Fruit fly (Drosophila melanogaster) whole organism, embryonic: ENCODE data around the gene Cht6.

Experiments
- ATbp ChIP-seq: fragments of 200-800 bp; sonication (Bioruptor generic); optimal IDR thresholded peaks from 2 replicates; lab custom pipeline; 2017; ENCODE audit warnings: missing biosample characterization, mild to moderate bottlenecking, missing genetic modification characterization, missing genetic modification reagents
- Asciz ChIP-seq: fragments of 200-800 bp; sonication (Bioruptor generic); optimal IDR thresholded peaks from 2 replicates; lab custom pipeline; 2017; ENCODE audit warnings: missing biosample characterization, mild to moderate bottlenecking, missing genetic modification characterization, missing genetic modification reagents
- Awh ChIP-seq: fragments of 200-800 bp; sonication (Bioruptor generic); IDR thresholded peaks from 2 replicates; pipeline ENCODE4, ENCODE4 v1.3.6; 2022; ENCODE audit warnings: missing biosample characterization, missing genetic modification characterization
- Bteb2 ChIP-seq: fragments of 200-800 bp; sonication (Bioruptor generic); optimal IDR thresholded peaks from 2 replicates; lab custom pipeline; 2016; ENCODE audit warnings: missing biosample characterization, missing genetic modification characterization
- CG10209 ChIP-seq: fragments of 200-800 bp; sonication (Bioruptor generic); optimal IDR thresholded peaks from 3 replicates; lab custom pipeline; 2017; ENCODE audit warnings: missing biosample characterization, mild to moderate bottlenecking, missing genetic modification characterization, missing genetic modification reagents
- CG11695 ChIP-seq: fragments of 200-800 bp; sonication (Bioruptor generic); IDR thresholded peaks from 3 replicates; pipeline ENCODE4 v1.3.6; 2022; ENCODE audit warnings: missing biosample characterization, missing genetic modification characterization
- CG12155 ChIP-seq: fragments of 200-800 bp; sonication (Bioruptor generic); optimal IDR thresholded peaks from 3 replicates; lab custom pipeline; 2016; ENCODE audit warnings: missing biosample characterization, missing genetic modification characterization
- CG14441 ChIP-seq: fragments of 200-800 bp; sonication (Bioruptor generic); IDR thresholded peaks from 2 replicates; pipeline ENCODE4 v1.3.6; 2022; ENCODE audit warnings: missing biosample characterization, missing genetic modification characterization
- CG14710 ChIP-seq: fragments of 200-800 bp; sonication (Bioruptor generic); optimal IDR thresholded peaks from 3 replicates; lab custom pipeline; 2019; ENCODE audit warnings: missing biosample characterization, mild to moderate bottlenecking, missing genetic modification characterization, moderate library complexity
- CG15269 ChIP-seq: fragments of 200-800 bp; sonication (Bioruptor generic); optimal IDR thresholded peaks from 2 replicates; lab custom pipeline; 2018; ENCODE audit warnings: missing biosample characterization, mild to moderate bottlenecking, missing genetic modification characterization, moderate library complexity
- CG17186 ChIP-seq: fragments of 200-800 bp; sonication (Bioruptor generic); optimal IDR thresholded peaks from 3 replicates; lab custom pipeline; 2017; ENCODE audit warnings: missing biosample characterization, missing genetic modification reagents, missing genetic modification characterization
- CG18011 ChIP-seq: fragments of 200-800 bp; sonication (Bioruptor generic); optimal IDR thresholded peaks from 2 replicates; lab custom pipeline; 2017; ENCODE audit warnings: missing biosample characterization, missing genetic modification characterization, mild to moderate bottlenecking, moderate library complexity, missing genotype
- CG6272 ChIP-seq: fragments of 200-800 bp; sonication (Bioruptor generic); IDR thresholded peaks from 2 replicates; pipeline ENCODE4 v1.3.6; 2022; ENCODE audit warnings: missing biosample characterization, missing genetic modification characterization
- CG6765 ChIP-seq: fragments of 200-800 bp; sonication (Bioruptor generic); optimal IDR thresholded peaks from 3 replicates; lab custom pipeline; 2017; ENCODE audit warnings: missing biosample characterization, mild to moderate bottlenecking, missing genetic modification characterization
- CG7271 ChIP-seq: fragments of 200-800 bp; sonication (Bioruptor generic); optimal IDR thresholded peaks from 2 replicates; lab custom pipeline; 2018; ENCODE audit warnings: missing biosample characterization, mild to moderate bottlenecking, missing genetic modification characterization, moderate library complexity
- CG7556 ChIP-seq: fragments of 200-800 bp; sonication (Bioruptor generic); optimal IDR thresholded peaks from 2 replicates; lab custom pipeline; 2017; ENCODE audit warnings: missing biosample characterization, mild to moderate bottlenecking, missing genetic modification characterization
- CG8089 ChIP-seq: fragments of 200-800 bp; sonication (Bioruptor generic); optimal IDR thresholded peaks from 3 replicates; lab custom pipeline; 2016; ENCODE audit warnings: missing biosample characterization, missing genetic modification characterization
- D19A ChIP-seq: fragments of 200-800 bp; optimal IDR thresholded peaks from 3 replicates; lab custom pipeline; 2019; ENCODE audit warnings: missing biosample characterization, mild to moderate bottlenecking, missing genetic modification characterization, moderate library complexity
- Gug ChIP-seq: fragments of 200-800 bp; sonication (Bioruptor generic); IDR thresholded peaks from 4 replicates; pipeline ENCODE4 v1.3.6; 2022; ENCODE audit warnings: missing biosample characterization, missing genetic modification characterization
- HHEX ChIP-seq: fragments of 200-800 bp; sonication (Bioruptor generic); optimal IDR thresholded peaks from 3 replicates; lab custom pipeline; 2017; ENCODE audit warnings: missing biosample characterization, mild to moderate bottlenecking, missing genetic modification characterization, missing genetic modification reagents
- HLH4C ChIP-seq: fragments of 200-800 bp; sonication (Bioruptor generic); IDR thresholded peaks from 3 replicates; pipeline ENCODE4 v1.3.6; 2022; ENCODE audit warnings: missing biosample characterization, missing genetic modification characterization; ENCODE audit not compliant: partially characterized antibody
- Hmr ChIP-seq: fragments of 200-800 bp; sonication (Bioruptor generic); optimal IDR thresholded peaks from 3 replicates; lab custom pipeline; 2017; ENCODE audit warnings: mild to moderate bottlenecking, missing biosample characterization, missing genetic modification reagents, missing genetic modification characterization
- Hr3 ChIP-seq: fragments of 200-800 bp; sonication (Bioruptor generic); optimal IDR thresholded peaks from 3 replicates; lab custom pipeline; 2016; ENCODE audit warnings: missing biosample characterization, missing genetic modification characterization
- Hr51 ChIP-seq, 2 experiments: fragments of 200-800 bp; sonication (Bioruptor generic); optimal IDR thresholded peaks; 2 replicates in 1 of 2; 3 replicates in 1 of 2; lab custom pipeline; 2016 to 2018; ENCODE audit warnings: missing biosample characterization in 2 of 2, missing genetic modification characterization in 2 of 2, mild to moderate bottlenecking in 1 of 2, moderate library complexity in 1 of 2
- Med ChIP-seq: fragments of 200-800 bp; sonication (Bioruptor generic); peaks from one replicate; lab custom pipeline; 2016; ENCODE audit warnings: missing biosample characterization, missing genetic modification characterization, mild to moderate bottlenecking, inconsistent platforms, moderate library complexity
- Mes4 ChIP-seq: fragments of 200-800 bp; sonication (Bioruptor generic); optimal IDR thresholded peaks from 2 replicates; lab custom pipeline; 2016; ENCODE audit warnings: missing biosample characterization, missing genetic modification characterization
- NFAT ChIP-seq: fragments of 200-800 bp; sonication (Bioruptor generic); IDR thresholded peaks from 2 replicates; pipeline ENCODE4 v1.3.6; 2022; ENCODE audit warnings: missing biosample characterization, missing genetic modification characterization
- Oli ChIP-seq: fragments of 200-800 bp; sonication (Bioruptor generic); optimal IDR thresholded peaks from 2 replicates; lab custom pipeline; 2018; ENCODE audit warnings: missing biosample characterization, mild to moderate bottlenecking, missing genetic modification characterization, moderate library complexity
- Poxn ChIP-seq: fragments of 200-800 bp; sonication (Bioruptor generic); IDR thresholded peaks from 2 replicates; pipeline ENCODE4 v1.3.6; 2022; ENCODE audit warnings: missing biosample characterization, missing genetic modification characterization
- Rfx ChIP-seq: fragments of 200-800 bp; sonication (Bioruptor generic); IDR thresholded peaks from 2 replicates; pipeline ENCODE4 v1.3.6; 2022; ENCODE audit warnings: missing biosample characterization, missing genetic modification characterization
- Side ChIP-seq: fragments of 200-800 bp; sonication (Bioruptor generic); optimal IDR thresholded peaks from 2 replicates; lab custom pipeline; 2016; ENCODE audit warnings: missing biosample characterization, missing genetic modification characterization
- Xrp1 ChIP-seq: fragments of 200-800 bp; sonication (Bioruptor generic); IDR thresholded peaks from 2 replicates; pipeline ENCODE4 v1.3.6; 2022; ENCODE audit warnings: missing biosample characterization, missing genetic modification characterization
- amos ChIP-seq: fragments of 200-800 bp; sonication (Bioruptor generic); IDR thresholded peaks from 2 replicates; pipeline ENCODE4 v1.3.6; 2022; ENCODE audit warnings: missing biosample characterization, missing genetic modification characterization; ENCODE audit not compliant: partially characterized antibody
- ase ChIP-seq: fragments of 200-800 bp; sonication (Bioruptor generic); IDR thresholded peaks from 3 replicates; pipeline ENCODE4 v1.3.6; 2022; ENCODE audit warnings: missing biosample characterization, missing genetic modification characterization
- bigmax ChIP-seq: fragments of 200-800 bp; sonication (Bioruptor generic); optimal IDR thresholded peaks from 2 replicates; lab custom pipeline; 2018; ENCODE audit warnings: missing biosample characterization, mild to moderate bottlenecking, missing genetic modification characterization
- br ChIP-seq: fragments of >200 bp; optimal IDR thresholded peaks from 2 replicates; lab custom pipeline; 2017
- caup ChIP-seq: fragments of 200-800 bp; sonication (Bioruptor generic); optimal IDR thresholded peaks from 3 replicates; lab custom pipeline; 2017; ENCODE audit warnings: missing biosample characterization, mild to moderate bottlenecking, missing genetic modification characterization, moderate library complexity; ENCODE audit not compliant: severe bottlenecking
- esg ChIP-seq: fragments of 200-800 bp; sonication (Bioruptor generic); conservative IDR thresholded peaks from 2 replicates; pipeline ENCODE4 v1.3.6; 2022; ENCODE audit warnings: missing biosample characterization, missing genetic modification characterization
- her ChIP-seq: fragments of 200-800 bp; sonication (Bioruptor generic); optimal IDR thresholded peaks from 2 replicates; lab custom pipeline; 2016; ENCODE audit warnings: missing biosample characterization, missing genetic modification characterization
- hkb ChIP-seq, 2 experiments: fragments of 200-800 bp in 1 of 2; fragments of >200 bp in 1 of 2; sonication (Bioruptor generic) in 1 of 2; IDR thresholded peaks in 1 of 2; optimal IDR thresholded peaks in 1 of 2; 2 replicates each; pipeline versions ENCODE4 v1.3.6 to Lab custom; 2017 to 2022; ENCODE audit warnings: missing biosample characterization in 1 of 2, missing genetic modification characterization in 1 of 2
- lab ChIP-seq: fragments of 200-800 bp; sonication (Bioruptor generic); optimal IDR thresholded peaks from 3 replicates; lab custom pipeline; 2017; ENCODE audit warnings: missing biosample characterization, missing genetic modification characterization, mild to moderate bottlenecking, moderate library complexity, missing genetic modification reagents
- mirr ChIP-seq: fragments of 200-800 bp; sonication (Bioruptor generic); optimal IDR thresholded peaks from 3 replicates; lab custom pipeline; 2018; ENCODE audit warnings: missing biosample characterization, mild to moderate bottlenecking, missing genetic modification characterization
- otp ChIP-seq: fragments of 200-800 bp; sonication (Bioruptor generic); IDR thresholded peaks from 3 replicates; pipeline ENCODE4, ENCODE4 v1.3.6; 2022; ENCODE audit warnings: missing biosample characterization, missing genetic modification characterization
- pita ChIP-seq: fragments of 200-800 bp; sonication (Bioruptor generic); optimal IDR thresholded peaks from 2 replicates; lab custom pipeline; 2017; ENCODE audit warnings: missing biosample characterization, mild to moderate bottlenecking, missing genetic modification characterization
- rib ChIP-seq: fragments of 200-800 bp; sonication (Bioruptor generic); IDR thresholded peaks from 2 replicates; pipeline ENCODE4 v1.3.6; 2022; ENCODE audit warnings: missing biosample characterization, missing genetic modification characterization
- sd ChIP-seq: fragments of 200-800 bp; sonication (Bioruptor generic); optimal IDR thresholded peaks from 3 replicates; lab custom pipeline; 2018; ENCODE audit warnings: missing biosample characterization, mild to moderate bottlenecking, missing genetic modification characterization, moderate library complexity
- wdn ChIP-seq: fragments of 200-800 bp; sonication (Bioruptor generic); IDR thresholded peaks from 2 replicates; pipeline ENCODE4 v1.3.6; 2022; ENCODE audit warnings: missing biosample characterization, missing genetic modification characterization
- wek ChIP-seq: fragments of 200-800 bp; sonication (Bioruptor generic); optimal IDR thresholded peaks from 3 replicates; lab custom pipeline; 2018; ENCODE audit warnings: missing biosample characterization, mild to moderate bottlenecking, missing genetic modification characterization, moderate library complexity

Cht6 gene

DNA sequence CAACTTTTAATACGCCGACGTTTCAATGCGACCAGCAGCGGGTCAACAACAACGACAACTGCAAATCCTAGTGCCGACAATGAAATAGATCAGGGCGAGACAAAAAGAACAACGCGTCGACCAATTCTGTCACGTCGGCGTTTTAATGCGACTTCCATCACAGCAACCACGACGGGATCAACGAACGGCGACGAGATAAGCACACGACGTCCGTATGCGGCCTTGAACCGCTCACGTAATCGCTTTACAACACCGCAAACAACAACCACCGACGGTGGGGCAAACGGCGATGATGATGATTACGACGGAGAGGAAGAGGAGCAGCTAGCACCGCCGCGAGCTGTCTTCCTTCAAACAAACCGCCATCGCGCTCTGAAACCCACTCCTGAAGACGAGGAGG is 22.9 kb downstream of the Cht6 start (continued):
- TF ChIP-seq pita (GFP tag; lab: Kevin White, UChicago), result no peak
- no peak for TF ChIP-seq CG14710 (tag; lab: Kevin White, UChicago)

DNA sequence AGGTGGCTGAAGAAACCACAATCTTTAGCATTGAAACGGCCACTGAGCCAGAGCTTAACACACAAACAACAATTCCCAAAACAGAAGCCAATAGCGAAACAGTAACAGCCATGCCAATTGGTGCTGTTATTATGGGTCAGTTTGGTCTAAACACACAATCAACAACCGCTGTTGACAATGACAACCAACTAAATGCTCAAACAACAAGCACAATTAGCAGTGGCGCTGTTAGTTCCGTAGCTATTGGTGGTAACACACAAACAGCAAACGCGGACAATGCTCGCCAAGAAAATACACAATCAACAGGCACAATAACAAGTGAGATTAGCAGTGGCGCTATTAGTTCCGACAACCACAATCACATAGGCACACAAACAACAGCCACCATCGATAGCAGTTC is 27.2 kb downstream of the Cht6 start:
- TF ChIP-seq her (GFP tag; lab: Kevin White, UChicago), result no peak
- TF ChIP-seq CG8089 (GFP tag; lab: Kevin White, UChicago), result no peak
- no peak for TF ChIP-seq wdn (GFP tag; lab: Robert Waterston, UW)
- no peak for TF ChIP-seq Oli
- TF ChIP-seq Asciz (GFP tag; lab: Kevin White, UChicago), result peak; percentile 28
- no peak for TF ChIP-seq caup (GFP tag; lab: Kevin White, UChicago)
- TF ChIP-seq HHEX (GFP tag; lab: Kevin White, UChicago), result peak; percentile 13
- peak; percentile 56; the same call in 1 of the 2 replicates for TF ChIP-seq Awh
- 0 out of 3 replicates have a peak, but pooled peaks have one; percentile 27 for TF ChIP-seq CG11695 (GFP tag; lab: Robert Waterston, UW)
- peak; percentile 15 for TF ChIP-seq Hmr (GFP tag; lab: Kevin White, UChicago)
- TF ChIP-seq Hr51 (GFP tag; optimal IDR thresholded peaks at IDR 0.05; lab: Kevin White, UChicago), result no peak
- no peak for TF ChIP-seq NFAT
- peak; percentile 43; the same call in 1 of the 3 replicates for TF ChIP-seq ase (GFP tag; lab: Robert Waterston, UW)
- no peak for TF ChIP-seq br (lab: Kevin White, UChicago)
- peak; percentile 23 for TF ChIP-seq CG10209
- TF ChIP-seq ATbp (GFP tag; lab: Kevin White, UChicago), result peak; percentile 63
- TF ChIP-seq bigmax, result no peak
- TF ChIP-seq Bteb2 (GFP tag; lab: Kevin White, UChicago), result no peak
- no peak for TF ChIP-seq CG7271 (tag; lab: Kevin White, UChicago)
- TF ChIP-seq wek (GFP tag; lab: Kevin White, UChicago), result peak; percentile 56
- no peak for TF ChIP-seq CG12155
- TF ChIP-seq otp, result peak; percentile 43; the same call in 1 of the 3 replicates
- TF ChIP-seq CG6272 (GFP tag; lab: Robert Waterston, UW), result no peak
- no peak for TF ChIP-seq esg
- no peak for TF ChIP-seq D19A
- no peak for TF ChIP-seq rib
- peak; percentile 36 for TF ChIP-seq lab
- no peak for TF ChIP-seq Gug (GFP tag; lab: Robert Waterston, UW)
- no peak for TF ChIP-seq Rfx (GFP tag; lab: Robert Waterston, UW)
- TF ChIP-seq CG14441 (GFP tag; lab: Robert Waterston, UW), result 0 out of 2 replicates have a peak, but pooled peaks have one; percentile 11
- no peak for TF ChIP-seq Poxn (GFP tag; lab: Robert Waterston, UW)
- TF ChIP-seq sd (tag; lab: Kevin White, UChicago), result no peak
- peak; percentile 17 for TF ChIP-seq CG6765 (GFP tag; lab: Kevin White, UChicago)
- TF ChIP-seq CG18011 (GFP tag; lab: Kevin White, UChicago), result no peak
- TF ChIP-seq CG15269, result peak; percentile 37
- TF ChIP-seq Med (GFP tag; lab: Kevin White, UChicago), result peak; percentile 77
- peak; percentile 7 for TF ChIP-seq mirr (GFP tag; lab: Kevin White, UChicago)
- TF ChIP-seq CG17186 (GFP tag; lab: Kevin White, UChicago), result no peak
- TF ChIP-seq Mes4 (GFP tag; lab: Kevin White, UChicago), result no peak
- TF ChIP-seq HLH4C, result no peak
- TF ChIP-seq Hr3 (GFP tag; lab: Kevin White, UChicago), result no peak
- no peak for TF ChIP-seq Xrp1 (GFP tag; lab: Robert Waterston, UW)
- no peak for TF ChIP-seq amos
- TF ChIP-seq Side (GFP tag; lab: Kevin White, UChicago), result no peak
- TF ChIP-seq hkb (optimal IDR thresholded peaks at IDR 0.05; lab: Kevin White, UChicago), result no peak
- TF ChIP-seq hkb (GFP tag; IDR thresholded peaks at IDR 0.05; lab: Robert Waterston, UW), result peak; percentile 42; the same call in 1 of the 2 replicates
- TF ChIP-seq CG7556, result no peak
